Worm (Caenorhabditis elegans) whole organism, L1 larva: Measurements from ENCODE around the gene Y38F1A.2.

Source experiments
- C04F5.9 ChIP-seq: sonication (generic microtip); optimal IDR thresholded peaks from 2 replicates; lab custom pipeline; 2016; ENCODE audit warnings: missing genetic modification characterization, missing compliant biosample characterization
- C16A3.4 ChIP-seq: fragments of 150-350 bp; optimal IDR thresholded peaks from 2 replicates; lab custom pipeline; 2014; ENCODE audit warnings: missing biosample characterization, missing genetic modification characterization
- aly-2 ChIP-seq: fragments of 150-350 bp; optimal IDR thresholded peaks from 2 replicates; lab custom pipeline; 2014; ENCODE audit warnings: missing biosample characterization, missing genetic modification characterization
- blmp-1 ChIP-seq: fragments of 150-350 bp; optimal IDR thresholded peaks from 2 replicates; lab custom pipeline; 2014; ENCODE audit warnings: missing biosample characterization, missing genetic modification characterization
- ceh-8 ChIP-seq: fragments of 200-800 bp; sonication (Bioruptor generic); optimal IDR thresholded peaks from 2 replicates; lab custom pipeline; 2018; ENCODE audit warnings: mild to moderate bottlenecking, missing genetic modification characterization, moderate library complexity, missing compliant biosample characterization
- ceh-82 ChIP-seq, 3 experiments: fragments of 150-350 bp in 1 of 3; sonication (generic microtip) in 2 of 3; optimal IDR thresholded peaks; 2 replicates each; lab custom pipeline; 2014 to 2017; ENCODE audit warnings: missing biosample characterization in 3 of 3, missing genetic modification characterization in 3 of 3
- ces-1 ChIP-seq: fragments of 150-350 bp; optimal IDR thresholded peaks from 2 replicates; lab custom pipeline; 2014; ENCODE audit warnings: missing biosample characterization, missing genetic modification reagents, missing genetic modification characterization
- dpl-1 ChIP-seq, 3 experiments: fragments of 150-350 bp in 2 of 3; sonication (generic microtip) in 1 of 3; optimal IDR thresholded peaks; 2 replicates each; lab custom pipeline; 2014 to 2017; ENCODE audit warnings: missing biosample characterization in 3 of 3, missing genetic modification characterization in 3 of 3, missing genetic modification reagents in 3 of 3
- elt-3 ChIP-seq, 6 experiments: fragments of 150-350 bp in 1 of 6; sonication (generic microtip); optimal IDR thresholded peaks; 2 replicates each; lab custom pipeline; 2017 to 2018; ENCODE audit warnings: missing biosample characterization in 6 of 6, missing genetic modification characterization in 6 of 6, inconsistent platforms in 1 of 6
- ets-5 ChIP-seq: fragments of 200-800 bp; sonication (Bioruptor generic); IDR thresholded peaks from 2 replicates; pipeline ENCODE4 v1.3.6; 2022; ENCODE audit warnings: missing genetic modification characterization, missing compliant biosample characterization
- fkh-10 ChIP-seq: sonication (generic microtip); optimal IDR thresholded peaks from 2 replicates; lab custom pipeline; 2017; ENCODE audit warnings: missing biosample characterization, missing genetic modification reagents, missing genetic modification characterization
- fkh-4 ChIP-seq: sonication (generic microtip); optimal IDR thresholded peaks from 2 replicates; lab custom pipeline; 2016; ENCODE audit warnings: missing compliant biosample characterization, missing genetic modification characterization, borderline replicate concordance
- hlh-4 ChIP-seq: sonication (generic microtip); optimal IDR thresholded peaks from 2 replicates; lab custom pipeline; 2016; ENCODE audit warnings: mild to moderate bottlenecking, missing genetic modification characterization, missing compliant biosample characterization
- lin-14 ChIP-seq: fragments of 200-800 bp; sonication (Bioruptor generic); optimal IDR thresholded peaks from 2 replicates; lab custom pipeline; 2018; ENCODE audit warnings: mild to moderate bottlenecking, missing genetic modification characterization, moderate library complexity, missing compliant biosample characterization
- lin-15B ChIP-seq: fragments of 150-350 bp; sonication (generic microtip); optimal IDR thresholded peaks from 3 replicates; lab custom pipeline; 2014; ENCODE audit warnings: missing biosample characterization, missing genetic modification characterization
- lin-35 ChIP-seq, 2 experiments: fragments of 150-350 bp; optimal IDR thresholded peaks; 2 replicates each; lab custom pipeline; 2014; ENCODE audit warnings: missing biosample characterization in 2 of 2, missing genetic modification characterization in 2 of 2, missing genetic modification reagents in 2 of 2
- lin-39 ChIP-seq: fragments of 150-350 bp; optimal IDR thresholded peaks from 2 replicates; lab custom pipeline; 2014; ENCODE audit warnings: missing biosample characterization, missing genetic modification reagents, missing genetic modification characterization
- lir-3 ChIP-seq: sonication (generic microtip); optimal IDR thresholded peaks from 2 replicates; lab custom pipeline; 2016; ENCODE audit warnings: mild to moderate bottlenecking, missing genetic modification characterization, moderate library complexity, missing compliant biosample characterization; ENCODE audit not compliant: poor library complexity
- lsy-2 ChIP-seq, 2 experiments: fragments of 150-350 bp; optimal IDR thresholded peaks; 2 replicates each; lab custom pipeline; 2014; ENCODE audit warnings: missing biosample characterization in 2 of 2, missing genetic modification characterization in 2 of 2
- mab-9 ChIP-seq: fragments of 200-800 bp; sonication (Bioruptor generic); IDR thresholded peaks from 2 replicates; pipeline ENCODE4 v1.3.6; 2022; ENCODE audit warnings: missing genetic modification reagents, missing genetic modification characterization, missing compliant biosample characterization
- mef-2 ChIP-seq: fragments of 150-350 bp; optimal IDR thresholded peaks from 2 replicates; lab custom pipeline; 2014; ENCODE audit warnings: missing biosample characterization, missing genetic modification characterization
- nhr-11 ChIP-seq: fragments of 150-350 bp; optimal IDR thresholded peaks from 2 replicates; lab custom pipeline; 2014; ENCODE audit warnings: missing biosample characterization, missing genetic modification characterization
- nhr-12 ChIP-seq: sonication (generic microtip); optimal IDR thresholded peaks from 2 replicates; lab custom pipeline; 2017; ENCODE audit warnings: missing biosample characterization, missing genetic modification characterization
- nhr-237 ChIP-seq: fragments of 150-350 bp; optimal IDR thresholded peaks from 2 replicates; lab custom pipeline; 2014; ENCODE audit warnings: missing biosample characterization, missing genetic modification characterization
- nhr-47 ChIP-seq: sonication (generic microtip); optimal IDR thresholded peaks from 2 replicates; lab custom pipeline; 2016; ENCODE audit warnings: mild to moderate bottlenecking, missing genetic modification characterization, moderate library complexity, missing compliant biosample characterization
- nhr-76 ChIP-seq: sonication (generic microtip); optimal IDR thresholded peaks from 2 replicates; lab custom pipeline; 2017; ENCODE audit warnings: missing biosample characterization, missing genetic modification characterization
- pag-3 ChIP-seq: sonication (generic microtip); optimal IDR thresholded peaks from 2 replicates; lab custom pipeline; 2017; ENCODE audit warnings: missing genetic modification characterization, mild to moderate bottlenecking, missing compliant biosample characterization, antibody characterized with exemption, borderline replicate concordance; ENCODE audit not compliant: insufficient read depth
- skn-1 ChIP-seq: fragments of 150-350 bp; optimal IDR thresholded peaks from 2 replicates; lab custom pipeline; 2014; ENCODE audit warnings: missing biosample characterization, missing genetic modification characterization
- snpc-4 ChIP-seq: fragments of 150-350 bp; optimal IDR thresholded peaks from 2 replicates; lab custom pipeline; 2014; ENCODE audit warnings: missing biosample characterization, missing genetic modification characterization
- sox-4 ChIP-seq: sonication (generic microtip); optimal IDR thresholded peaks from 2 replicates; lab custom pipeline; 2016; ENCODE audit warnings: missing genetic modification characterization, missing compliant biosample characterization
- unc-62 ChIP-seq: fragments of 150-350 bp; optimal IDR thresholded peaks from 2 replicates; lab custom pipeline; 2014; ENCODE audit warnings: missing biosample characterization, missing genetic modification reagents, missing genetic modification characterization
- vab-15 ChIP-seq: sonication (generic microtip); optimal IDR thresholded peaks from 2 replicates; lab custom pipeline; 2017; ENCODE audit warnings: missing genotype, mild to moderate bottlenecking, missing genetic modification characterization, missing compliant biosample characterization
- xbp-1 ChIP-seq: sonication (generic microtip); optimal IDR thresholded peaks from 2 replicates; lab custom pipeline; 2016; ENCODE audit warnings: missing genetic modification characterization, missing compliant biosample characterization
- zip-4 ChIP-seq: fragments of 200-800 bp; sonication (Bioruptor generic); optimal IDR thresholded peaks from 2 replicates; lab custom pipeline; 2018; ENCODE audit warnings: mild to moderate bottlenecking, missing genetic modification characterization, moderate library complexity, missing compliant biosample characterization
- ztf-4 ChIP-seq: fragments of 150-350 bp; optimal IDR thresholded peaks from 2 replicates; lab custom pipeline; 2014; ENCODE audit warnings: missing biosample characterization, missing genetic modification characterization

The Y38F1A.2 gene

ce11 chrII:12935259-12935658 lies 19.5 kb upstream of the Y38F1A.2 start, which contains the start of gene lips-9:
Gene lips-9 (minus strand): TSS chrII:12935359.
- TF ChIP-seq nhr-12 (no peak), ztf-4 (tag; lab: Kevin White, UChicago) (no peak), skn-1 (tag; lab: Kevin White, UChicago) (no peak), nhr-237 (tag; lab: Kevin White, UChicago) (no peak), nhr-47 (no peak), lin-15B (tag; lab: Kevin White, UChicago) (no peak), xbp-1 (tag; lab: Kevin White, UChicago) (no peak), lin-14 (GFP tag; lab: Kevin White, UChicago) (no peak), nhr-11 (tag; lab: Kevin White, UChicago) (no peak), nhr-76 (tag; lab: Kevin White, UChicago) (no peak), unc-62 (GFP tag; lab: Kevin White, UChicago) (no peak), C04F5.9 (no peak), pag-3 (tag; lab: Kevin White, UChicago) (no peak), lir-3 (tag; lab: Kevin White, UChicago) (no peak), vab-15 (tag; lab: Kevin White, UChicago) (no peak), ces-1 (GFP tag; lab: Kevin White, UChicago) (no peak)

ce11 chrII:12939161-12939560 lies 15.6 kb upstream of the Y38F1A.2 start:
- TF ChIP-seq lsy-2 (tag; optimal IDR thresholded peaks at IDR 0.05; lab: Kevin White, UChicago) (no peak), ets-5 (GFP tag; lab: Robert Waterston, UW) (no peak), blmp-1 (tag; lab: Kevin White, UChicago) (peak; percentile 55), sox-4 (no peak), lin-35 (GFP tag; optimal IDR thresholded peaks at IDR 0.05; lab: Kevin White, UChicago) (peak in 1 of 2 experiments; percentile 15), mef-2 (no peak), C16A3.4 (no peak), lir-3 (tag; lab: Kevin White, UChicago) (no peak), lin-39 (no peak), elt-3 (tag; optimal IDR thresholded peaks at IDR 0.05; lab: Kevin White, UChicago) (peak in 1 of 6 experiments; percentile 31), zip-4 (GFP tag; lab: Kevin White, UChicago) (no peak), skn-1 (tag; lab: Kevin White, UChicago) (no peak), lin-14 (GFP tag; lab: Kevin White, UChicago) (peak; percentile 49), snpc-4 (tag; lab: Kevin White, UChicago) (peak; percentile 9)

- TF ChIP-seq aly-2 (no peak), hlh-4 (tag; lab: Kevin White, UChicago) (no peak), ceh-8 (GFP tag; lab: Kevin White, UChicago) (no peak), lin-15B (tag; lab: Kevin White, UChicago) (no peak), fkh-10 (GFP tag; lab: Kevin White, UChicago) (no peak), ztf-4 (tag; lab: Kevin White, UChicago) (no peak)
Observed at ce11 chrII:12939801-12940200, 15.0 kb upstream of the Y38F1A.2 start, which contains the start of gene arrd-10. Gene arrd-10 (plus strand): TSS chrII:12940101.

ce11 chrII:12942496-12942895 lies 12.3 kb upstream of the Y38F1A.2 start:
- TF ChIP-seq ceh-82 (tag; optimal IDR thresholded peaks at IDR 0.05; lab: Kevin White, UChicago) (no peak), blmp-1 (tag; lab: Kevin White, UChicago) (peak; percentile 53), mab-9 (GFP tag; lab: Robert Waterston, UW) (no peak), ces-1 (GFP tag; lab: Kevin White, UChicago) (no peak), dpl-1 (GFP tag; optimal IDR thresholded peaks at IDR 0.05; lab: Kevin White, UChicago) (no peak), fkh-4 (no peak), elt-3 (tag; optimal IDR thresholded peaks at IDR 0.05; lab: Kevin White, UChicago) (peak in 5 of 6 experiments; percentile 78 to 91 (median 89))
